Worm (Caenorhabditis elegans) whole organism, young adult: ENCODE data around the gene F08G5.3.

ENCODE experiments used
- B0035.1 ChIP-seq: sonication (generic microtip); optimal IDR thresholded peaks from 2 replicates; lab custom pipeline; 2016; ENCODE audit warnings: missing genetic modification characterization, mild to moderate bottlenecking, missing compliant biosample characterization, missing genotype, missing genetic modification reagents
- B0261.1 ChIP-seq: sonication (generic microtip); optimal IDR thresholded peaks from 2 replicates; lab custom pipeline; 2016; ENCODE audit warnings: mild to moderate bottlenecking, missing genetic modification characterization, moderate library complexity, missing compliant biosample characterization
- C17E4.6 ChIP-seq: fragments of 200-800 bp; sonication (Bioruptor generic); IDR thresholded peaks from 2 replicates; pipeline ENCODE4 v1.3.6; 2022; ENCODE audit warnings: missing genetic modification reagents, missing genetic modification characterization, missing compliant biosample characterization
- D2030.7 ChIP-seq: fragments of 200-800 bp; sonication (Bioruptor generic); IDR thresholded peaks from 2 replicates; pipeline ENCODE4 v1.3.6; 2022; ENCODE audit warnings: missing genetic modification reagents, missing genetic modification characterization, missing compliant biosample characterization
- F37B4.10 ChIP-seq: fragments of 200-800 bp; sonication (Bioruptor generic); IDR thresholded peaks from 2 replicates; pipeline ENCODE4 v1.3.6; 2022; ENCODE audit warnings: missing genetic modification characterization, missing compliant biosample characterization
- F49E8.2 ChIP-seq: sonication (generic microtip); optimal IDR thresholded peaks from 3 replicates; lab custom pipeline; 2017; ENCODE audit warnings: missing genetic modification characterization, mild to moderate bottlenecking, missing compliant biosample characterization, antibody characterized with exemption, moderate library complexity; ENCODE audit not compliant: insufficient read depth
- F57A8.1 ChIP-seq: fragments of 200-800 bp; sonication (Bioruptor generic); optimal IDR thresholded peaks from 2 replicates; lab custom pipeline; 2018; ENCODE audit warnings: mild to moderate bottlenecking, missing genetic modification characterization, moderate library complexity, missing compliant biosample characterization
- F57C9.4 ChIP-seq: sonication (generic microtip); optimal IDR thresholded peaks from 2 replicates; lab custom pipeline; 2017; ENCODE audit warnings: mild to moderate bottlenecking, missing genetic modification characterization, missing compliant biosample characterization
- K11D2.4 ChIP-seq: fragments of 200-800 bp; sonication (Bioruptor generic); IDR thresholded peaks from 2 replicates; pipeline ENCODE4 v1.3.6; 2022; ENCODE audit warnings: missing genetic modification reagents, missing genetic modification characterization, missing compliant biosample characterization
- Y67H2A.10 ChIP-seq: fragments of 200-800 bp; sonication (Bioruptor generic); conservative IDR thresholded peaks from 2 replicates; pipeline ENCODE4 v1.3.6; 2022; ENCODE audit warnings: missing genetic modification reagents, missing genetic modification characterization, missing compliant biosample characterization
- ZK185.1 ChIP-seq: sonication (generic microtip); optimal IDR thresholded peaks from 2 replicates; lab custom pipeline; 2016; ENCODE audit warnings: mild to moderate bottlenecking, missing genetic modification characterization, missing compliant biosample characterization; ENCODE audit not compliant: poor library complexity, severe bottlenecking
- aptf-2 ChIP-seq: fragments of 200-800 bp; sonication (Bioruptor generic); conservative IDR thresholded peaks from 2 replicates; pipeline ENCODE4 v1.3.6; 2022; ENCODE audit warnings: missing genetic modification reagents, missing genetic modification characterization, missing compliant biosample characterization
- atf-7 ChIP-seq: sonication (generic microtip); optimal IDR thresholded peaks from 2 replicates; lab custom pipeline; 2017; ENCODE audit warnings: mild to moderate bottlenecking, missing genetic modification characterization, missing compliant biosample characterization
- bed-1 ChIP-seq: fragments of 200-800 bp; sonication (Bioruptor generic); IDR thresholded peaks from 2 replicates; pipeline ENCODE4 v1.3.6; 2022; ENCODE audit warnings: missing genetic modification reagents, missing genetic modification characterization, missing compliant biosample characterization
- cebp-1 ChIP-seq, 2 experiments: fragments of 200-800 bp in 1 of 2; sonication (Bioruptor generic) in 1 of 2; sonication (generic microtip) in 1 of 2; IDR thresholded peaks in 1 of 2; optimal IDR thresholded peaks in 1 of 2; 2 replicates each; pipeline versions ENCODE4 v1.3.6 to Lab custom; 2017 to 2022; ENCODE audit warnings: missing compliant biosample characterization in 2 of 2, missing genetic modification characterization in 2 of 2, mild to moderate bottlenecking in 1 of 2, missing genetic modification reagents in 1 of 2, moderate library complexity in 1 of 2
- ceh-100 ChIP-seq: fragments of 200-800 bp; sonication (Bioruptor generic); IDR thresholded peaks from 2 replicates; pipeline ENCODE4 v1.3.6; 2022; ENCODE audit warnings: missing genetic modification reagents, missing genetic modification characterization, missing compliant biosample characterization
- ceh-58 ChIP-seq: fragments of 200-800 bp; sonication (Bioruptor generic); IDR thresholded peaks from 2 replicates; pipeline ENCODE4 v1.3.6; 2022; ENCODE audit warnings: missing genetic modification characterization, missing compliant biosample characterization
- ceh-79 ChIP-seq: sonication (generic microtip); optimal IDR thresholded peaks from 2 replicates; lab custom pipeline; 2017; ENCODE audit warnings: mild to moderate bottlenecking, missing genetic modification characterization, missing compliant biosample characterization
- chd-7 ChIP-seq: sonication (generic microtip); optimal IDR thresholded peaks from 2 replicates; lab custom pipeline; 2016; ENCODE audit warnings: mild to moderate bottlenecking, missing genetic modification characterization, moderate library complexity, missing compliant biosample characterization
- dox-1 ChIP-seq: fragments of 200-800 bp; sonication (Bioruptor generic); IDR thresholded peaks from 2 replicates; pipeline ENCODE4 v1.3.6; 2022; ENCODE audit warnings: missing genetic modification reagents, missing genetic modification characterization, missing compliant biosample characterization
- egl-18 ChIP-seq: fragments of 200-800 bp; sonication (Bioruptor generic); IDR thresholded peaks from 2 replicates; pipeline ENCODE4 v1.3.6; 2022; ENCODE audit warnings: missing genetic modification reagents, missing genetic modification characterization, missing compliant biosample characterization
- egrh-3 ChIP-seq: fragments of 200-800 bp; sonication (Bioruptor generic); IDR thresholded peaks from 2 replicates; pipeline ENCODE4 v1.3.6; 2022; ENCODE audit warnings: missing genetic modification reagents, missing genetic modification characterization, missing compliant biosample characterization
- ets-4 ChIP-seq: fragments of 200-800 bp; sonication (Bioruptor generic); optimal IDR thresholded peaks from 2 replicates; lab custom pipeline; 2018; ENCODE audit warnings: mild to moderate bottlenecking, missing genetic modification characterization, missing compliant biosample characterization
- gei-17 ChIP-seq: fragments of 200-800 bp; sonication (Bioruptor generic); optimal IDR thresholded peaks from 2 replicates; lab custom pipeline; 2018; ENCODE audit warnings: mild to moderate bottlenecking, missing genetic modification characterization, missing compliant biosample characterization
- him-1 ChIP-seq: sonication (generic microtip); optimal IDR thresholded peaks from 2 replicates; lab custom pipeline; 2016; ENCODE audit warnings: missing genotype, missing genetic modification reagents, missing genetic modification characterization, missing compliant biosample characterization
- hlh-12 ChIP-seq: sonication (generic microtip); optimal IDR thresholded peaks from 2 replicates; lab custom pipeline; 2016; ENCODE audit warnings: missing genetic modification characterization, missing compliant biosample characterization
- hmg-20 ChIP-seq: fragments of 200-800 bp; sonication (Bioruptor generic); IDR thresholded peaks from 2 replicates; pipeline ENCODE4 v1.3.6; 2022; ENCODE audit warnings: missing genetic modification reagents, missing genetic modification characterization, missing compliant biosample characterization
- hsf-1 ChIP-seq: fragments of 200-800 bp; sonication (Bioruptor generic); IDR thresholded peaks from 2 replicates; pipeline ENCODE4 v1.3.6; 2022; ENCODE audit warnings: missing genetic modification reagents, missing genetic modification characterization, missing compliant biosample characterization
- let-526 ChIP-seq: fragments of 200-800 bp; sonication (Bioruptor generic); IDR thresholded peaks from 2 replicates; pipeline ENCODE4 v1.3.6; 2022; ENCODE audit warnings: missing genetic modification reagents, missing genetic modification characterization, missing compliant biosample characterization
- lin-40 ChIP-seq: sonication (generic microtip); optimal IDR thresholded peaks from 2 replicates; lab custom pipeline; 2016; ENCODE audit warnings: missing genetic modification characterization, mild to moderate bottlenecking, missing compliant biosample characterization, missing genotype, missing genetic modification reagents
- lsy-27 ChIP-seq: sonication (generic microtip); optimal IDR thresholded peaks from 2 replicates; lab custom pipeline; 2017; ENCODE audit warnings: missing genetic modification characterization, mild to moderate bottlenecking, missing compliant biosample characterization, antibody characterized with exemption, missing genotype, borderline replicate concordance; ENCODE audit not compliant: insufficient read depth
- madf-10 ChIP-seq: sonication (generic microtip); optimal IDR thresholded peaks from 2 replicates; lab custom pipeline; 2016; ENCODE audit warnings: mild to moderate bottlenecking, missing genetic modification characterization, missing compliant biosample characterization
- madf-8 ChIP-seq: fragments of 200-800 bp; sonication (Bioruptor generic); conservative IDR thresholded peaks from 2 replicates; pipeline ENCODE4 v1.3.6; 2022; ENCODE audit warnings: missing genetic modification reagents, missing genetic modification characterization, missing compliant biosample characterization
- mel-28 ChIP-seq: sonication (generic microtip); optimal IDR thresholded peaks from 2 replicates; lab custom pipeline; 2016; ENCODE audit warnings: borderline replicate concordance, mild to moderate bottlenecking, missing genetic modification characterization, missing compliant biosample characterization
- nfya-2 ChIP-seq: fragments of 200-800 bp; sonication (Bioruptor generic); IDR thresholded peaks from 2 replicates; pipeline ENCODE4 v1.3.6; 2022; ENCODE audit warnings: missing genetic modification reagents, missing genetic modification characterization, missing compliant biosample characterization
- nfyb-1 ChIP-seq: fragments of 200-800 bp; sonication (Bioruptor generic); IDR thresholded peaks from 2 replicates; pipeline ENCODE4 v1.3.6; 2022; ENCODE audit warnings: missing genetic modification reagents, missing genetic modification characterization, missing compliant biosample characterization
- repo-1 ChIP-seq: sonication (generic microtip); optimal IDR thresholded peaks from 2 replicates; lab custom pipeline; 2017; ENCODE audit warnings: mild to moderate bottlenecking, missing genetic modification characterization, missing compliant biosample characterization
- sea-2 ChIP-seq: fragments of 200-800 bp; sonication (Bioruptor generic); IDR thresholded peaks from 2 replicates; pipeline ENCODE4 v1.3.6; 2022; ENCODE audit warnings: missing genetic modification characterization, missing compliant biosample characterization
- snpc-1.1 ChIP-seq: sonication (generic microtip); optimal IDR thresholded peaks from 2 replicates; lab custom pipeline; 2017; ENCODE audit warnings: missing genetic modification characterization, mild to moderate bottlenecking, missing compliant biosample characterization, antibody characterized with exemption, moderate library complexity, missing genotype, missing genetic modification reagents; ENCODE audit not compliant: insufficient read depth
- snpc-3.4 ChIP-seq: sonication (generic microtip); optimal IDR thresholded peaks from 2 replicates; lab custom pipeline; 2017; ENCODE audit warnings: missing genetic modification characterization, mild to moderate bottlenecking, missing compliant biosample characterization, antibody characterized with exemption, moderate library complexity, missing genotype, missing genetic modification reagents
- sptf-2 ChIP-seq: fragments of 200-800 bp; sonication (Bioruptor generic); optimal IDR thresholded peaks from 2 replicates; lab custom pipeline; 2018; ENCODE audit warnings: mild to moderate bottlenecking, missing genetic modification characterization, missing compliant biosample characterization
- tbp1 ChIP-seq: fragments of 200-800 bp; sonication (Bioruptor generic); optimal IDR thresholded peaks from 2 replicates; lab custom pipeline; 2018; ENCODE audit warnings: mild to moderate bottlenecking, missing genetic modification characterization, missing compliant biosample characterization
- unc-62 ChIP-seq: fragments of 150-350 bp; optimal IDR thresholded peaks from 2 replicates; lab custom pipeline; 2014; ENCODE audit warnings: missing biosample characterization, missing genetic modification reagents, missing genetic modification characterization
- ztf-18 ChIP-seq: sonication (generic microtip); optimal IDR thresholded peaks from 2 replicates; lab custom pipeline; 2016; ENCODE audit warnings: missing genotype, mild to moderate bottlenecking, missing genetic modification characterization, missing compliant biosample characterization
- ztf-22 ChIP-seq: fragments of 200-800 bp; sonication (Bioruptor generic); optimal IDR thresholded peaks from 2 replicates; lab custom pipeline; 2018; ENCODE audit warnings: mild to moderate bottlenecking, missing genetic modification characterization, moderate library complexity, missing compliant biosample characterization
- ztf-28 ChIP-seq: fragments of 200-800 bp; sonication (Bioruptor generic); IDR thresholded peaks from 2 replicates; pipeline ENCODE4 v1.3.6; 2022; ENCODE audit warnings: missing genetic modification reagents, missing genetic modification characterization, missing compliant biosample characterization

F08G5.3 gene

DNA sequence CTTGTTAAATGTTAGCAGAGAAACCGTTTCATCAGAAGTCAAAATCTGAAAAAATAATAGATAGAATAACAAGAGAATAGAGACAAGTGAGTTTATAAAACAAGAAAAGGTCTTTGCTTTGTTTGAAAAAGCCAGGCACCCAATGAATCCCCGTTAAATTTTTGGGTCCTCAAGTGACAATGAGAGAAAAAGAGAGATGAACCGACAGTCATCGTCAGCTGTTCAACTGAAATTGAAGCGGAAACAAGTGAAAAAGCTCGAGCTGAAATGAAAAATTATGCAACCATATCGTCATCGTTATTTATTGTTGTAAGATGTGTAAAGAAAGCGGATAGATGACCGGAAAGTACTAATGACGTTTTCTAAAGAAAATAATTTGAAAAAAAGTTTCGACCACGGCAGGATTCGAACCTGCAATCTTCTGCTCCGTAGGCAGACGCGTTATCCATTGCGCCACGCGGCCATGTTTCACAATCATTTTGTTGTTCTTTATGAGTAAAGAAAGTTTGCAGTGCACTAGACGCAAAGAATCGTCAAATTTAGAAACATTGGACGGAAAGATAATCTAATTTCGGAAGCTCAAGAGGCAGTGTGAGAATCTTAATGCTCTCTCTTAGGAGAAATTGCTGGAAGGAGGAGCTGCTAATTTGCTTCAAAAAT, at the start of gene F08G5.3:
Gene F08G5.3 (minus strand): TSS at position 51 of the 660 bp plus-strand sequence.
- TF ChIP-seq K11D2.4 (no peak), egrh-3 (GFP tag; lab: Robert Waterston, UW) (peak; percentile 49), unc-62 (GFP tag; lab: Kevin White, UChicago) (no peak), lin-40 (tag; lab: Kevin White, UChicago) (peak; percentile 58), madf-10 (tag; lab: Kevin White, UChicago) (peak; percentile 64), repo-1 (peak; percentile 24), aptf-2 (GFP tag; lab: Robert Waterston, UW) (no peak), ets-4 (GFP tag; lab: Kevin White, UChicago) (no peak), snpc-1.1 (tag; lab: Kevin White, UChicago) (peak; percentile 78), F57C9.4 (tag; lab: Kevin White, UChicago) (no peak), ztf-22 (GFP tag; lab: Kevin White, UChicago) (no peak), hlh-12 (peak; percentile 38), gei-17 (GFP tag; lab: Kevin White, UChicago) (no peak), sptf-2 (GFP tag; lab: Kevin White, UChicago) (no peak), cebp-1 (GFP tag; IDR thresholded peaks at IDR 0.05; lab: Robert Waterston, UW) (peak; percentile 70), cebp-1 (tag; optimal IDR thresholded peaks at IDR 0.05; lab: Kevin White, UChicago) (peak; percentile 85), bed-1 (GFP tag; lab: Robert Waterston, UW) (0 out of 2 replicates have a peak, but pooled peaks have one; percentile 68), chd-7 (peak; percentile 47), ztf-28 (GFP tag; lab: Robert Waterston, UW) (peak; percentile 66; the same call in 1 of the 2 replicates), madf-8 (GFP tag; lab: Robert Waterston, UW) (no peak; the same call in 1 of the 2 replicates), hsf-1 (GFP tag; lab: Robert Waterston, UW) (peak; percentile 57; the same call in 1 of the 2 replicates), ztf-18 (peak; percentile 66), F37B4.10 (GFP tag; lab: Robert Waterston, UW) (0 out of 2 replicates have a peak, but pooled peaks have one; percentile 59), F57A8.1 (GFP tag; lab: Kevin White, UChicago) (no peak), B0035.1 (tag; lab: Kevin White, UChicago) (no peak), Y67H2A.10 (GFP tag; lab: Robert Waterston, UW) (no peak), B0261.1 (tag; lab: Kevin White, UChicago) (peak; percentile 81), snpc-3.4 (tag; lab: Kevin White, UChicago) (peak; percentile 71), lsy-27 (no peak), tbp1 (GFP tag; lab: Kevin White, UChicago) (peak; percentile 94), ceh-100 (GFP tag; lab: Robert Waterston, UW) (0 out of 2 replicates have a peak, but pooled peaks have one; percentile 28), ceh-79 (tag; lab: Kevin White, UChicago) (peak; percentile 27), nfyb-1 (GFP tag; lab: Robert Waterston, UW) (peak; percentile 84), sea-2 (GFP tag; lab: Robert Waterston, UW) (no peak), mel-28 (no peak), hmg-20 (GFP tag; lab: Robert Waterston, UW) (no peak), dox-1 (GFP tag; lab: Robert Waterston, UW) (peak; percentile 74), egl-18 (GFP tag; lab: Robert Waterston, UW) (0 out of 2 replicates have a peak, but pooled peaks have one; percentile 9), C17E4.6 (0 out of 2 replicates have a peak, but pooled peaks have one; percentile 33), D2030.7 (GFP tag; lab: Robert Waterston, UW) (peak; percentile 91), ceh-58 (GFP tag; lab: Robert Waterston, UW) (no peak), let-526 (GFP tag; lab: Robert Waterston, UW) (no peak), nfya-2 (no peak), ZK185.1 (tag; lab: Kevin White, UChicago) (peak; percentile 63), him-1 (peak; percentile 88), F49E8.2 (tag; lab: Kevin White, UChicago) (peak; percentile 36), atf-7 (no peak)
